Worm (Caenorhabditis elegans): ENCODE results near the gene F09E10.7.
A peak's percentile ranks its signal among the peaks of the same experiment; 100 is the strongest.

The F09E10.7 gene

ce11 chrX:1451816-1452602 lies 49.6 kb downstream of the F09E10.7 start:
- TF ChIP-seq lsy-2 (tag; optimal IDR thresholded peaks at IDR 0.05) (no peak), zip-8 (tag; optimal IDR thresholded peaks at IDR 0.05) (no peak), nhr-237 (tag; optimal IDR thresholded peaks at IDR 0.05) (no peak), flh-1 (GFP tag; optimal IDR thresholded peaks at IDR 0.05) (no peak), ham-2 (GFP tag; optimal IDR thresholded peaks at IDR 0.05) (no peak), drap-1 (GFP tag; optimal IDR thresholded peaks at IDR 0.05) (no peak), unc-120 (tag; optimal IDR thresholded peaks at IDR 0.05; ENCODE audit: poor library complexity, severe bottlenecking) (no peak), cnd-1 (tag; optimal IDR thresholded peaks at IDR 0.05) (no peak), tbx-8 (GFP tag; optimal IDR thresholded peaks at IDR 0.05) (no peak), M03D4.4 (tag; optimal IDR thresholded peaks at IDR 0.05) (no peak), lin-13 (tag; optimal IDR thresholded peaks at IDR 0.05) (no peak), snpc-4 (tag; optimal IDR thresholded peaks at IDR 0.05) (no peak)

ce11 chrX:1451240-1451639 lies 50.4 kb downstream of the F09E10.7 start:
- no peak for TF ChIP-seq cnd-1 (tag; optimal IDR thresholded peaks at IDR 0.05)
- TF ChIP-seq unc-39 (tag; optimal IDR thresholded peaks at IDR 0.05), result no peak
- TF ChIP-seq ceh-39 (tag; optimal IDR thresholded peaks at IDR 0.05), result no peak
- no peak for TF ChIP-seq unc-62 (GFP tag; optimal IDR thresholded peaks at IDR 0.05)
- TF ChIP-seq elt-1 (tag; optimal IDR thresholded peaks at IDR 0.05; ENCODE audit: borderline replicate concordance, insufficient read depth), result no peak
- TF ChIP-seq ces-1 (GFP tag; optimal IDR thresholded peaks at IDR 0.05), result no peak
- no peak for TF ChIP-seq flh-1 (GFP tag; optimal IDR thresholded peaks at IDR 0.05)
- TF ChIP-seq ztf-11 (tag; optimal IDR thresholded peaks at IDR 0.05), result no peak
- TF ChIP-seq unc-120 (tag; optimal IDR thresholded peaks at IDR 0.05; ENCODE audit: poor library complexity, severe bottlenecking), result no peak
- TF ChIP-seq lsy-2 (tag; optimal IDR thresholded peaks at IDR 0.05), result no peak
- TF ChIP-seq ceh-43 (GFP tag; optimal IDR thresholded peaks at IDR 0.05), result no peak
- no peak for TF ChIP-seq ceh-83 (GFP tag; optimal IDR thresholded peaks at IDR 0.05)
- no peak for TF ChIP-seq tbx-8 (GFP tag; optimal IDR thresholded peaks at IDR 0.05)
- no peak for TF ChIP-seq sem-2 (GFP tag; optimal IDR thresholded peaks at IDR 0.05)
- no peak for TF ChIP-seq drap-1 (GFP tag; optimal IDR thresholded peaks at IDR 0.05)
- TF ChIP-seq ham-2 (GFP tag; optimal IDR thresholded peaks at IDR 0.05), result no peak
- no peak for TF ChIP-seq nhr-2 (tag; optimal IDR thresholded peaks at IDR 0.05)

- TF ChIP-seq ces-1 (GFP tag; optimal IDR thresholded peaks at IDR 0.05), result peak; percentile 21
- TF ChIP-seq ceh-39 (tag; optimal IDR thresholded peaks at IDR 0.05), result peak; percentile 47
- no peak for TF ChIP-seq unc-62 (GFP tag; optimal IDR thresholded peaks at IDR 0.05)
- no peak for TF ChIP-seq bed-3 (GFP tag; optimal IDR thresholded peaks at IDR 0.05)
- peak; percentile 59 for TF ChIP-seq mep-1 (tag; optimal IDR thresholded peaks at IDR 0.05)
- no peak for TF ChIP-seq drap-1 (GFP tag; optimal IDR thresholded peaks at IDR 0.05)
- TF ChIP-seq mab-5 (tag; optimal IDR thresholded peaks at IDR 0.05), result no peak
- peak; percentile 32 for TF ChIP-seq lin-13 (tag; optimal IDR thresholded peaks at IDR 0.05)
- TF ChIP-seq ham-2 (GFP tag; optimal IDR thresholded peaks at IDR 0.05), result peak; percentile 48
- no peak for TF ChIP-seq sptf-1 (tag; optimal IDR thresholded peaks at IDR 0.05)
- no peak for TF ChIP-seq elt-1 (tag; optimal IDR thresholded peaks at IDR 0.05; ENCODE audit: borderline replicate concordance, insufficient read depth)
- TF ChIP-seq nhr-237 (tag; optimal IDR thresholded peaks at IDR 0.05), result peak; percentile 10
- TF ChIP-seq hlh-1 (tag; optimal IDR thresholded peaks at IDR 0.05), result peak; percentile 38
- no peak for TF ChIP-seq unc-39 (tag; optimal IDR thresholded peaks at IDR 0.05)
- no peak for TF ChIP-seq lin-32 (GFP tag; optimal IDR thresholded peaks at IDR 0.05)
- peak; percentile 28 for TF ChIP-seq lsy-2 (tag; optimal IDR thresholded peaks at IDR 0.05)
- TF ChIP-seq nhr-2 (tag; optimal IDR thresholded peaks at IDR 0.05), result no peak
Measured at ce11 chrX:1450352-1450818, 51.3 kb downstream of the F09E10.7 start, which contains the start of gene W05H7.1. Gene W05H7.1, plus strand, starts transcription at chrX:1450768.
